Fruit fly (Drosophila melanogaster): ENCODE measurements around the gene CG7600.

The CG7600 gene

dm6 chr3L:11210517-11210916, at the start of gene CG7600, which contains the start of gene Ube3a (continued):
- peak; percentile 40 for TF ChIP-seq zfh2 (GFP tag; optimal IDR thresholded peaks at IDR 0.05)
- TF ChIP-seq Sry-δ (GFP tag; optimal IDR thresholded peaks at IDR 0.05): peak; percentile 90
- TF ChIP-seq CG14667 (GFP tag; IDR thresholded peaks at IDR 0.05): no peak
- TF ChIP-seq vnd (GFP tag; IDR thresholded peaks at IDR 0.05; ENCODE audit: partially characterized antibody): peak; percentile 100
- peak; percentile 47 for TF ChIP-seq Xbp1 (GFP tag; optimal IDR thresholded peaks at IDR 0.05)
- no peak for TF ChIP-seq schlank (tag; optimal IDR thresholded peaks at IDR 0.05)
- TF ChIP-seq toy (GFP tag; IDR thresholded peaks at IDR 0.05): no peak
- peak; percentile 41 for TF ChIP-seq CG8924 (tag; optimal IDR thresholded peaks at IDR 0.05)
- no peak for TF ChIP-seq corto (GFP tag; optimal IDR thresholded peaks at IDR 0.05)
- TF ChIP-seq chm (GFP tag; IDR thresholded peaks at IDR 0.05): peak; percentile 51
- TF ChIP-seq pan (optimal IDR thresholded peaks at IDR 0.05): no peak
- no peak for TF ChIP-seq pan (GFP tag; optimal IDR thresholded peaks at IDR 0.05 in 1 of 2, IDR thresholded peaks at IDR 0.05 in 1 of 2)
- no peak for TF ChIP-seq sima (GFP tag; optimal IDR thresholded peaks at IDR 0.05)
- peak; percentile 39 for TF ChIP-seq CG10147 (GFP tag; optimal IDR thresholded peaks at IDR 0.05)
- TF ChIP-seq gcm2 (GFP tag; optimal IDR thresholded peaks at IDR 0.05): no peak
- TF ChIP-seq CG18599 (GFP tag; optimal IDR thresholded peaks at IDR 0.05): peak; percentile 37
- TF ChIP-seq gsb-n (tag; optimal IDR thresholded peaks at IDR 0.05): peak; percentile 71
- no peak for TF ChIP-seq CG17802 (tag; optimal IDR thresholded peaks at IDR 0.05)
- peak; percentile 28 for TF ChIP-seq twi (tag; optimal IDR thresholded peaks at IDR 0.05)
- peak; percentile 26 for TF ChIP-seq jumu (GFP tag; optimal IDR thresholded peaks at IDR 0.05)
- peak; percentile 99 for TF ChIP-seq Myb (GFP tag; optimal IDR thresholded peaks at IDR 0.05)
- peak; percentile 33 for TF ChIP-seq CG3281 (GFP tag; optimal IDR thresholded peaks at IDR 0.05)
- TF ChIP-seq cg (GFP tag; optimal IDR thresholded peaks at IDR 0.05): peak; percentile 11
- no peak for TF ChIP-seq CG18476 (GFP tag; optimal IDR thresholded peaks at IDR 0.05)
- TF ChIP-seq lilli (GFP tag; optimal IDR thresholded peaks at IDR 0.05): peak; percentile 61
- TF ChIP-seq hb (GFP tag; IDR thresholded peaks at IDR 0.05; ENCODE audit: partially characterized antibody): peak; percentile 100
- TF ChIP-seq sqz (GFP tag; optimal IDR thresholded peaks at IDR 0.05): peak; percentile 73
- no peak for TF ChIP-seq fd96Cb (tag; optimal IDR thresholded peaks at IDR 0.05)
- TF ChIP-seq CG34376 (GFP tag; optimal IDR thresholded peaks at IDR 0.05): peak; percentile 73
- no peak for TF ChIP-seq Gug (GFP tag; IDR thresholded peaks at IDR 0.05)
- no peak for TF ChIP-seq dan (GFP tag; IDR thresholded peaks at IDR 0.05)
- TF ChIP-seq CG4424 (GFP tag; optimal IDR thresholded peaks at IDR 0.05): peak; percentile 68
- TF ChIP-seq CG11456 (GFP tag; IDR thresholded peaks at IDR 0.05): no peak
- TF ChIP-seq inv (GFP tag; IDR thresholded peaks at IDR 0.05; ENCODE audit: partially characterized antibody): peak; percentile 97
- peak; percentile 55 for TF ChIP-seq oc (tag; optimal IDR thresholded peaks at IDR 0.05)
- TF ChIP-seq Mes4 (GFP tag; optimal IDR thresholded peaks at IDR 0.05): peak; percentile 53
- peak; percentile 16 for TF ChIP-seq nom (GFP tag; optimal IDR thresholded peaks at IDR 0.05)
- TF ChIP-seq ems (GFP tag; optimal IDR thresholded peaks at IDR 0.05): peak; percentile 48
- TF ChIP-seq Ets65A (GFP tag): peak; percentile 26
- TF ChIP-seq Deaf1 (tag; optimal IDR thresholded peaks at IDR 0.05): peak; percentile 22
- no peak for TF ChIP-seq da (GFP tag; optimal IDR thresholded peaks at IDR 0.05)
- no peak for TF ChIP-seq CG4404 (GFP tag; IDR thresholded peaks at IDR 0.05)
- peak; percentile 63 for TF ChIP-seq gro (GFP tag; optimal IDR thresholded peaks at IDR 0.05)
- TF ChIP-seq CG3847 (GFP tag; IDR thresholded peaks at IDR 0.05): peak; percentile 77
- TF ChIP-seq Stat92E (GFP tag; optimal IDR thresholded peaks at IDR 0.05): peak in 1 of 3 experiments; percentile 65
- no peak for TF ChIP-seq CG7372 (GFP tag; IDR thresholded peaks at IDR 0.05)
- TF ChIP-seq CG10431 (GFP tag; optimal IDR thresholded peaks at IDR 0.05): no peak
- no peak for TF ChIP-seq C15 (GFP tag; IDR thresholded peaks at IDR 0.05)
- TF ChIP-seq bcd (GFP tag; optimal IDR thresholded peaks at IDR 0.05): peak; percentile 40
- TF ChIP-seq CG17829 (tag; optimal IDR thresholded peaks at IDR 0.05): peak; percentile 69
- TF ChIP-seq h (optimal IDR thresholded peaks at IDR 0.05): no peak
- TF ChIP-seq Dek (tag; optimal IDR thresholded peaks at IDR 0.05): no peak
